Fruit fly (Drosophila melanogaster) whole organism, embryonic: ENCODE results near the gene CG13081.
A peak's percentile ranks its signal among the peaks of the same experiment; 100 is the strongest.

Experiments
- Abd-B ChIP-seq: fragments of 200-800 bp; sonication (Bioruptor generic); optimal IDR thresholded peaks from 2 replicates; lab custom pipeline; 2018; ENCODE audit warnings: missing biosample characterization, mild to moderate bottlenecking, missing genetic modification characterization, moderate library complexity
- Adf1 ChIP-seq: fragments of 200-800 bp; sonication (Bioruptor generic); IDR thresholded peaks from 2 replicates; pipeline ENCODE4 v1.3.6; 2022; ENCODE audit warnings: missing biosample characterization, missing genetic modification characterization
- B-H2 ChIP-seq: fragments of 200-800 bp; sonication (Bioruptor generic); optimal IDR thresholded peaks from 2 replicates; lab custom pipeline; 2018; ENCODE audit warnings: missing biosample characterization, mild to moderate bottlenecking, missing genetic modification characterization
- BEAF-32 ChIP-seq: fragments of 200-800 bp; sonication (Bioruptor generic); optimal IDR thresholded peaks from 3 replicates; lab custom pipeline; 2017; ENCODE audit warnings: missing biosample characterization, missing genetic modification characterization, mild to moderate bottlenecking, moderate library complexity, missing genetic modification reagents
- BtbVII ChIP-seq: fragments of 200-800 bp; sonication (Bioruptor generic); optimal IDR thresholded peaks from 3 replicates; lab custom pipeline; 2017; ENCODE audit warnings: missing biosample characterization, mild to moderate bottlenecking, missing genetic modification characterization
- CG11504 ChIP-seq: fragments of 200-800 bp; sonication (Bioruptor generic); optimal IDR thresholded peaks from 3 replicates; lab custom pipeline; 2019; ENCODE audit warnings: missing biosample characterization, mild to moderate bottlenecking, missing genetic modification characterization, moderate library complexity
- CG13624 ChIP-seq: fragments of 200-800 bp; sonication (Bioruptor generic); optimal IDR thresholded peaks from 2 replicates; lab custom pipeline; 2016; ENCODE audit warnings: missing biosample characterization, missing genetic modification characterization
- CG15601 ChIP-seq: fragments of 200-800 bp; sonication (Bioruptor generic); optimal IDR thresholded peaks from 3 replicates; lab custom pipeline; 2019; ENCODE audit warnings: missing biosample characterization, mild to moderate bottlenecking, missing genetic modification characterization, moderate library complexity
- CG2116 ChIP-seq: fragments of 200-800 bp; sonication (Bioruptor generic); optimal IDR thresholded peaks from 3 replicates; lab custom pipeline; 2018; ENCODE audit warnings: missing biosample characterization, mild to moderate bottlenecking, missing genetic modification characterization
- CG2129 ChIP-seq: fragments of 200-800 bp; sonication (Bioruptor generic); IDR thresholded peaks from 2 replicates; pipeline ENCODE4 v1.3.6; 2022; ENCODE audit warnings: missing biosample characterization, missing genetic modification characterization; ENCODE audit not compliant: partially characterized antibody
- CG2678 ChIP-seq: fragments of 200-800 bp; sonication (Bioruptor generic); optimal IDR thresholded peaks from 3 replicates; lab custom pipeline; 2019; ENCODE audit warnings: missing biosample characterization, mild to moderate bottlenecking, missing genetic modification characterization, moderate library complexity
- CG2712 ChIP-seq: fragments of 200-800 bp; optimal IDR thresholded peaks from 3 replicates; lab custom pipeline; 2019; ENCODE audit warnings: missing biosample characterization, mild to moderate bottlenecking, missing genetic modification characterization, moderate library complexity
- CG3065 ChIP-seq: fragments of 200-800 bp; sonication (Bioruptor generic); optimal IDR thresholded peaks from 2 replicates; lab custom pipeline; 2016; ENCODE audit warnings: missing biosample characterization, missing genetic modification characterization
- CG33213 ChIP-seq: fragments of 200-800 bp; sonication (Bioruptor generic); optimal IDR thresholded peaks from 3 replicates; lab custom pipeline; 2016; ENCODE audit warnings: missing biosample characterization, missing genetic modification characterization
- CG34376 ChIP-seq: fragments of 200-800 bp; sonication (Bioruptor generic); optimal IDR thresholded peaks from 2 replicates; lab custom pipeline; 2018; ENCODE audit warnings: missing biosample characterization, mild to moderate bottlenecking, missing genetic modification characterization
- CG34422 ChIP-seq: fragments of 200-800 bp; sonication (Bioruptor generic); IDR thresholded peaks from 3 replicates; pipeline ENCODE4 v1.3.6; 2022; ENCODE audit warnings: missing biosample characterization, missing genetic modification characterization
- CG4404 ChIP-seq: fragments of 200-800 bp; sonication (Bioruptor generic); IDR thresholded peaks from 2 replicates; pipeline ENCODE4 v1.3.6; 2022; ENCODE audit warnings: missing biosample characterization, missing genetic modification characterization
- CG6683 ChIP-seq: fragments of 200-800 bp; sonication (Bioruptor generic); optimal IDR thresholded peaks from 2 replicates; lab custom pipeline; 2017; ENCODE audit warnings: missing biosample characterization, mild to moderate bottlenecking, missing genetic modification characterization, missing genetic modification reagents
- CG6791 ChIP-seq: fragments of 200-800 bp; sonication (Bioruptor generic); IDR thresholded peaks from 3 replicates; pipeline ENCODE4 v1.3.6; 2022; ENCODE audit warnings: missing biosample characterization, missing genetic modification characterization; ENCODE audit not compliant: partially characterized antibody
- CG6813 ChIP-seq: fragments of 200-800 bp; sonication (Bioruptor generic); optimal IDR thresholded peaks from 2 replicates; lab custom pipeline; 2017; ENCODE audit warnings: missing biosample characterization, missing genetic modification characterization, mild to moderate bottlenecking, moderate library complexity, missing genetic modification reagents
- CG7271 ChIP-seq: fragments of 200-800 bp; sonication (Bioruptor generic); optimal IDR thresholded peaks from 2 replicates; lab custom pipeline; 2018; ENCODE audit warnings: missing biosample characterization, mild to moderate bottlenecking, missing genetic modification characterization, moderate library complexity
- CG8290 ChIP-seq, 3 experiments: fragments of 200-800 bp; sonication (Bioruptor generic); optimal IDR thresholded peaks; 2 replicates each; lab custom pipeline; 2016 to 2019; ENCODE audit warnings: missing biosample characterization in 3 of 3, missing genetic modification characterization in 3 of 3, mild to moderate bottlenecking in 2 of 3, moderate library complexity in 1 of 3
- Dll ChIP-seq: fragments of 200-800 bp; sonication (Bioruptor generic); IDR thresholded peaks from 4 replicates; pipeline ENCODE4 v1.3.6; 2022; ENCODE audit warnings: missing biosample characterization, missing genetic modification characterization; ENCODE audit not compliant: partially characterized antibody
- Doc3 ChIP-seq: fragments of 200-800 bp; sonication (Bioruptor generic); IDR thresholded peaks from 3 replicates; pipeline ENCODE4 v1.3.6; 2022; ENCODE audit warnings: missing biosample characterization, missing genetic modification characterization; ENCODE audit not compliant: partially characterized antibody
- HLH4C ChIP-seq: fragments of 200-800 bp; sonication (Bioruptor generic); IDR thresholded peaks from 3 replicates; pipeline ENCODE4 v1.3.6; 2022; ENCODE audit warnings: missing biosample characterization, missing genetic modification characterization; ENCODE audit not compliant: partially characterized antibody
- Hsf ChIP-seq: fragments of 200-800 bp; sonication (Bioruptor generic); optimal IDR thresholded peaks from 3 replicates; lab custom pipeline; 2016; ENCODE audit warnings: missing biosample characterization, missing genetic modification characterization
- MESR4 ChIP-seq: fragments of 200-800 bp; sonication (Bioruptor generic); optimal IDR thresholded peaks from 2 replicates; lab custom pipeline; 2018; ENCODE audit warnings: missing biosample characterization, mild to moderate bottlenecking, missing genetic modification characterization, moderate library complexity
- Med ChIP-seq: fragments of 200-800 bp; sonication (Bioruptor generic); peaks from one replicate; lab custom pipeline; 2016; ENCODE audit warnings: missing biosample characterization, missing genetic modification characterization, mild to moderate bottlenecking, inconsistent platforms, moderate library complexity
- Nf-YB ChIP-seq: fragments of 200-800 bp; sonication (Bioruptor generic); optimal IDR thresholded peaks from 3 replicates; lab custom pipeline; 2019; ENCODE audit warnings: missing biosample characterization, mild to moderate bottlenecking, missing genetic modification characterization, moderate library complexity
- Pdp1 ChIP-seq, 2 experiments: fragments of 200-800 bp; sonication (Bioruptor generic); optimal IDR thresholded peaks; 3 replicates each; lab custom pipeline; 2016; ENCODE audit warnings: missing biosample characterization in 2 of 2, missing genetic modification characterization in 2 of 2, mild to moderate bottlenecking in 1 of 2, moderate library complexity in 1 of 2
- Rfx ChIP-seq: fragments of 200-800 bp; sonication (Bioruptor generic); IDR thresholded peaks from 2 replicates; pipeline ENCODE4 v1.3.6; 2022; ENCODE audit warnings: missing biosample characterization, missing genetic modification characterization
- bbx ChIP-seq: fragments of 200-800 bp; sonication (Bioruptor generic); IDR thresholded peaks from 2 replicates; pipeline ENCODE4 v1.3.6; 2022; ENCODE audit warnings: missing biosample characterization, missing genetic modification characterization; ENCODE audit not compliant: partially characterized antibody
- bsh ChIP-seq, 2 experiments: fragments of 200-800 bp; sonication (Bioruptor generic); optimal IDR thresholded peaks; 2 replicates each; lab custom pipeline; 2017 to 2018; ENCODE audit warnings: mild to moderate bottlenecking in 2 of 2, missing biosample characterization in 2 of 2, missing genetic modification characterization in 2 of 2, moderate library complexity in 1 of 2
- gem ChIP-seq: fragments of 200-800 bp; sonication (Bioruptor generic); optimal IDR thresholded peaks from 2 replicates; lab custom pipeline; 2019; ENCODE audit warnings: missing biosample characterization, mild to moderate bottlenecking, missing genetic modification characterization, moderate library complexity
- hbn ChIP-seq: fragments of 200-800 bp; sonication (Bioruptor generic); IDR thresholded peaks from 2 replicates; pipeline ENCODE4 v1.3.6; 2022; ENCODE audit warnings: missing biosample characterization, missing genetic modification characterization; ENCODE audit not compliant: partially characterized antibody
- knrl ChIP-seq: fragments of 200-800 bp; sonication (Bioruptor generic); IDR thresholded peaks from 3 replicates; pipeline ENCODE4 v1.3.6; 2022; ENCODE audit warnings: missing biosample characterization, missing genetic modification characterization; ENCODE audit not compliant: partially characterized antibody
- nerfin-1 ChIP-seq: fragments of 200-800 bp; sonication (Bioruptor generic); optimal IDR thresholded peaks from 3 replicates; lab custom pipeline; 2019; ENCODE audit warnings: missing biosample characterization, mild to moderate bottlenecking, missing genetic modification characterization, moderate library complexity
- pzg ChIP-seq: fragments of 200-800 bp; sonication (Bioruptor generic); optimal IDR thresholded peaks from 3 replicates; lab custom pipeline; 2018; ENCODE audit warnings: missing biosample characterization, mild to moderate bottlenecking, missing genetic modification characterization, moderate library complexity
- sd ChIP-seq: fragments of 200-800 bp; sonication (Bioruptor generic); optimal IDR thresholded peaks from 3 replicates; lab custom pipeline; 2018; ENCODE audit warnings: missing biosample characterization, mild to moderate bottlenecking, missing genetic modification characterization, moderate library complexity
- sens ChIP-seq: fragments of 200-800 bp; sonication (Bioruptor generic); peaks from one replicate; lab custom pipeline; 2016; ENCODE audit warnings: missing biosample characterization, missing genetic modification characterization
- stwl ChIP-seq: fragments of 200-800 bp; sonication (Bioruptor generic); optimal IDR thresholded peaks from 3 replicates; lab custom pipeline; 2018; ENCODE audit warnings: missing biosample characterization, mild to moderate bottlenecking, missing genetic modification characterization, moderate library complexity
- tna ChIP-seq: fragments of 200-800 bp; sonication (Bioruptor generic); IDR thresholded peaks from 2 replicates; pipeline ENCODE4 v1.3.6; 2022; ENCODE audit warnings: missing biosample characterization, missing genetic modification characterization; ENCODE audit not compliant: partially characterized antibody
- vnd ChIP-seq: fragments of 200-800 bp; sonication (Bioruptor generic); IDR thresholded peaks from 3 replicates; pipeline ENCODE4 v1.3.6; 2022; ENCODE audit warnings: missing biosample characterization, missing genetic modification characterization; ENCODE audit not compliant: partially characterized antibody
- zen ChIP-seq: fragments of 200-800 bp; sonication (Bioruptor generic); optimal IDR thresholded peaks from 3 replicates; lab custom pipeline; 2018; ENCODE audit warnings: missing biosample characterization, mild to moderate bottlenecking, missing genetic modification characterization, moderate library complexity

The CG13081 gene

DNA sequence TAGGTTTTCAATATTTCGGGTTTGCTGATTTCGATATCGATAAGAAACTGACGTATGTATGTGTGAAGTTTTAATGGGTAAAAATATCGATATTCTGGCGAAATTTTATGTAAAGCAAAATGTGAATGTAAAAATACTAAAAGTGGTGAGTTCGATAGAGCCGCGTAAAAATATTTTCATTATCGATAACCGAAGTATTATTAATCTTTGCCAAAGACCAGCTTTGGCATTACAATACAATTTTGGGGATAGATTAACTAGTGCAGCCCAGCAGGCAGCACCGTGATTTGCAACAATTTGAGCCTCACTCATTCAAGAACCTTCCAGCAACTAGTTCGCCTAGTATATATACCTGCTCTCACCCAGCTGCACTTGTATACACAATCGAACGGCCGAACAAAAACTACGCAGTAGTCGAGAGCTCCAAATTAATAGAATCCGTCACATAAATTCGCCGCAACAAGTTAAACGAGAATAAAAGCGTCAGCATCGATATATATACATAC is 1.9 kb downstream of the CG13081 start (continued):
- TF ChIP-seq Hsf (peak; percentile 1), CG8290 (GFP tag; optimal IDR thresholded peaks at IDR 0.05; lab: Kevin White, UChicago) (no peak), CG8290 (tag; optimal IDR thresholded peaks at IDR 0.05; lab: Kevin White, UChicago) (peak in 1 of 2 experiments; percentile 48), zen (tag; lab: Kevin White, UChicago) (peak; percentile 8), CG33213 (GFP tag; lab: Kevin White, UChicago) (peak; percentile 19), CG2678 (tag; lab: Kevin White, UChicago) (peak; percentile 8), Med (GFP tag; lab: Kevin White, UChicago) (peak; percentile 59), CG7271 (tag; lab: Kevin White, UChicago) (no peak), HLH4C (GFP tag; lab: Robert Waterston, UW) (peak; percentile 95), Pdp1 (GFP tag; optimal IDR thresholded peaks at IDR 0.05; lab: Kevin White, UChicago) (peak in 1 of 2 experiments; percentile 26), Abd-B (GFP tag; lab: Kevin White, UChicago) (peak; percentile 46), knrl (peak; percentile 77), sens (peak; percentile 60), BEAF-32 (GFP tag; lab: Kevin White, UChicago) (peak; percentile 81), vnd (GFP tag; lab: Robert Waterston, UW) (peak; percentile 91), CG34422 (GFP tag; lab: Robert Waterston, UW) (peak; percentile 13; the same call in 1 of the 3 replicates), gem (tag; lab: Kevin White, UChicago) (no peak), BtbVII (GFP tag; lab: Kevin White, UChicago) (peak; percentile 18), CG2116 (GFP tag; lab: Kevin White, UChicago) (peak; percentile 78), MESR4 (GFP tag; lab: Kevin White, UChicago) (peak; percentile 82), CG3065 (no peak), Dll (GFP tag; lab: Robert Waterston, UW) (peak; percentile 90), Adf1 (no peak), bbx (GFP tag; lab: Robert Waterston, UW) (peak; percentile 88), bsh (GFP tag; optimal IDR thresholded peaks at IDR 0.05; lab: Kevin White, UChicago) (peak in 1 of 2 experiments; percentile 12), CG15601 (tag; lab: Kevin White, UChicago) (peak; percentile 82), CG6683 (GFP tag; lab: Kevin White, UChicago) (no peak), CG34376 (GFP tag; lab: Kevin White, UChicago) (peak; percentile 30), stwl (peak; percentile 96), CG6813 (GFP tag; lab: Kevin White, UChicago) (no peak), Rfx (0 out of 2 replicates have a peak, but pooled peaks have one; percentile 7), CG13624 (GFP tag; lab: Kevin White, UChicago) (peak; percentile 65), CG2712 (tag; lab: Kevin White, UChicago) (peak; percentile 33), pzg (GFP tag; lab: Kevin White, UChicago) (peak; percentile 86), CG4404 (GFP tag; lab: Robert Waterston, UW) (no peak), CG2129 (peak; percentile 62), Doc3 (peak; percentile 85), Nf-YB (GFP tag; lab: Kevin White, UChicago) (no peak), hbn (peak; percentile 84), B-H2 (GFP tag; lab: Kevin White, UChicago) (no peak), CG11504 (tag; lab: Kevin White, UChicago) (peak; percentile 5), tna (GFP tag; lab: Robert Waterston, UW) (peak; percentile 92), sd (tag; lab: Kevin White, UChicago) (peak; percentile 50), nerfin-1 (tag; lab: Kevin White, UChicago) (peak; percentile 63), CG6791 (peak; percentile 95)
